Worm (Caenorhabditis elegans) whole organism, young adult: ENCODE measurements around the gene ttr-41.

ENCODE experiments used
- B0019.2 ChIP-seq: fragments of 200-800 bp; sonication (Bioruptor generic); conservative IDR thresholded peaks from 2 replicates; pipeline ENCODE4 v1.3.6; 2022; ENCODE audit warnings: missing genetic modification reagents, missing genetic modification characterization, missing compliant biosample characterization
- B0035.1 ChIP-seq: sonication (generic microtip); optimal IDR thresholded peaks from 2 replicates; lab custom pipeline; 2016; ENCODE audit warnings: missing genetic modification characterization, mild to moderate bottlenecking, missing compliant biosample characterization, missing genotype, missing genetic modification reagents
- C06A6.2 ChIP-seq: fragments of 200-800 bp; sonication (Bioruptor generic); conservative IDR thresholded peaks from 2 replicates; pipeline ENCODE4 v1.3.6; 2022; ENCODE audit warnings: missing genetic modification characterization, missing compliant biosample characterization
- F10E7.11 ChIP-seq: sonication (generic microtip); optimal IDR thresholded peaks from 2 replicates; lab custom pipeline; 2017; ENCODE audit warnings: mild to moderate bottlenecking, missing genetic modification characterization, moderate library complexity, missing compliant biosample characterization
- F55B11.4 ChIP-seq: sonication (generic microtip); optimal IDR thresholded peaks from 2 replicates; lab custom pipeline; 2016; ENCODE audit warnings: missing compliant biosample characterization, missing genetic modification characterization, borderline replicate concordance; ENCODE audit not compliant: insufficient read depth
- T07F8.4 ChIP-seq: sonication (generic microtip); optimal IDR thresholded peaks from 2 replicates; lab custom pipeline; 2016; ENCODE audit warnings: mild to moderate bottlenecking, missing genetic modification characterization, moderate library complexity, missing compliant biosample characterization
- Y56A3A.18 ChIP-seq: fragments of 200-800 bp; sonication (Bioruptor generic); IDR thresholded peaks from 2 replicates; pipeline ENCODE4 v1.3.6; 2022; ENCODE audit warnings: missing genetic modification reagents, missing genetic modification characterization, missing compliant biosample characterization
- Y67H2A.10 ChIP-seq: fragments of 200-800 bp; sonication (Bioruptor generic); conservative IDR thresholded peaks from 2 replicates; pipeline ENCODE4 v1.3.6; 2022; ENCODE audit warnings: missing genetic modification reagents, missing genetic modification characterization, missing compliant biosample characterization
- Y95B8A.8 ChIP-seq: fragments of 200-800 bp; sonication (Bioruptor generic); IDR thresholded peaks from 2 replicates; pipeline ENCODE4 v1.3.6; 2022; ENCODE audit warnings: missing genetic modification reagents, missing genetic modification characterization, missing compliant biosample characterization
- ZK185.1 ChIP-seq: sonication (generic microtip); optimal IDR thresholded peaks from 2 replicates; lab custom pipeline; 2016; ENCODE audit warnings: mild to moderate bottlenecking, missing genetic modification characterization, missing compliant biosample characterization; ENCODE audit not compliant: poor library complexity, severe bottlenecking
- akir-1 ChIP-seq: fragments of 200-800 bp; sonication (Bioruptor generic); optimal IDR thresholded peaks from 2 replicates; lab custom pipeline; 2018; ENCODE audit warnings: mild to moderate bottlenecking, missing genetic modification characterization, moderate library complexity, missing compliant biosample characterization
- aptf-3 ChIP-seq: fragments of 200-800 bp; sonication (Bioruptor generic); IDR thresholded peaks from 2 replicates; pipeline ENCODE4 v1.3.6; 2022; ENCODE audit warnings: missing genetic modification characterization, missing compliant biosample characterization
- atf-7 ChIP-seq: sonication (generic microtip); optimal IDR thresholded peaks from 2 replicates; lab custom pipeline; 2017; ENCODE audit warnings: mild to moderate bottlenecking, missing genetic modification characterization, missing compliant biosample characterization
- athp-1 ChIP-seq: sonication (generic microtip); optimal IDR thresholded peaks from 2 replicates; lab custom pipeline; 2017; ENCODE audit warnings: mild to moderate bottlenecking, missing genetic modification characterization, missing compliant biosample characterization
- attf-3 ChIP-seq: fragments of 200-800 bp; sonication (Bioruptor generic); conservative IDR thresholded peaks from 2 replicates; pipeline ENCODE4 v1.3.6; 2022; ENCODE audit warnings: missing genetic modification reagents, missing genetic modification characterization, missing compliant biosample characterization
- cebp-2 ChIP-seq: fragments of 200-800 bp; sonication (Bioruptor generic); IDR thresholded peaks from 2 replicates; pipeline ENCODE4 v1.3.6; 2022; ENCODE audit warnings: missing genetic modification characterization, missing compliant biosample characterization
- dox-1 ChIP-seq: fragments of 200-800 bp; sonication (Bioruptor generic); IDR thresholded peaks from 2 replicates; pipeline ENCODE4 v1.3.6; 2022; ENCODE audit warnings: missing genetic modification reagents, missing genetic modification characterization, missing compliant biosample characterization
- dpl-1 ChIP-seq: fragments of 150-350 bp; optimal IDR thresholded peaks from 2 replicates; lab custom pipeline; 2014; ENCODE audit warnings: missing biosample characterization, missing genetic modification reagents, missing genetic modification characterization
- egl-44 ChIP-seq: fragments of 200-800 bp; sonication (Bioruptor generic); IDR thresholded peaks from 2 replicates; pipeline ENCODE4 v1.3.6; 2022; ENCODE audit warnings: missing genetic modification reagents, missing genetic modification characterization, missing compliant biosample characterization
- egrh-3 ChIP-seq: fragments of 200-800 bp; sonication (Bioruptor generic); IDR thresholded peaks from 2 replicates; pipeline ENCODE4 v1.3.6; 2022; ENCODE audit warnings: missing genetic modification reagents, missing genetic modification characterization, missing compliant biosample characterization
- gei-17 ChIP-seq: fragments of 200-800 bp; sonication (Bioruptor generic); optimal IDR thresholded peaks from 2 replicates; lab custom pipeline; 2018; ENCODE audit warnings: mild to moderate bottlenecking, missing genetic modification characterization, missing compliant biosample characterization
- him-1 ChIP-seq: sonication (generic microtip); optimal IDR thresholded peaks from 2 replicates; lab custom pipeline; 2016; ENCODE audit warnings: missing genotype, missing genetic modification reagents, missing genetic modification characterization, missing compliant biosample characterization
- hlh-12 ChIP-seq: sonication (generic microtip); optimal IDR thresholded peaks from 2 replicates; lab custom pipeline; 2016; ENCODE audit warnings: missing genetic modification characterization, missing compliant biosample characterization
- hsf-1 ChIP-seq: fragments of 200-800 bp; sonication (Bioruptor generic); IDR thresholded peaks from 2 replicates; pipeline ENCODE4 v1.3.6; 2022; ENCODE audit warnings: missing genetic modification reagents, missing genetic modification characterization, missing compliant biosample characterization
- lag-1 ChIP-seq: fragments of 200-800 bp; sonication (Bioruptor generic); IDR thresholded peaks from 2 replicates; pipeline ENCODE4 v1.3.6; 2022; ENCODE audit warnings: missing genetic modification reagents, missing genetic modification characterization, missing compliant biosample characterization
- let-607 ChIP-seq, 2 experiments: fragments of 200-800 bp in 1 of 2; sonication (Bioruptor generic) in 1 of 2; sonication (generic microtip) in 1 of 2; optimal IDR thresholded peaks; 2 replicates each; lab custom pipeline; 2016 to 2018; ENCODE audit warnings: mild to moderate bottlenecking in 2 of 2, missing compliant biosample characterization in 2 of 2, missing genetic modification characterization in 2 of 2, moderate library complexity in 2 of 2, missing genotype in 1 of 2
- lsy-27 ChIP-seq: sonication (generic microtip); optimal IDR thresholded peaks from 2 replicates; lab custom pipeline; 2017; ENCODE audit warnings: missing genetic modification characterization, mild to moderate bottlenecking, missing compliant biosample characterization, antibody characterized with exemption, missing genotype, borderline replicate concordance; ENCODE audit not compliant: insufficient read depth
- madf-10 ChIP-seq: sonication (generic microtip); optimal IDR thresholded peaks from 2 replicates; lab custom pipeline; 2016; ENCODE audit warnings: mild to moderate bottlenecking, missing genetic modification characterization, missing compliant biosample characterization
- madf-6 ChIP-seq: fragments of 200-800 bp; sonication (Bioruptor generic); IDR thresholded peaks from 2 replicates; pipeline ENCODE4 v1.3.6; 2022; ENCODE audit warnings: missing genetic modification reagents, missing genetic modification characterization, missing compliant biosample characterization
- mcd-1 ChIP-seq: fragments of 200-800 bp; sonication (Bioruptor generic); IDR thresholded peaks from 2 replicates; pipeline ENCODE4 v1.3.6; 2022; ENCODE audit warnings: missing genetic modification reagents, missing genetic modification characterization, missing compliant biosample characterization
- nhr-27 ChIP-seq: fragments of 200-800 bp; sonication (Bioruptor generic); optimal IDR thresholded peaks from 2 replicates; lab custom pipeline; 2018; ENCODE audit warnings: mild to moderate bottlenecking, missing genetic modification characterization, moderate library complexity, missing compliant biosample characterization
- nhr-90 ChIP-seq: sonication (generic microtip); optimal IDR thresholded peaks from 2 replicates; lab custom pipeline; 2016; ENCODE audit warnings: missing genotype, mild to moderate bottlenecking, missing genetic modification characterization, missing compliant biosample characterization
- pbrm-1 ChIP-seq: fragments of 200-800 bp; sonication (Bioruptor generic); IDR thresholded peaks from 2 replicates; pipeline ENCODE4 v1.3.6; 2022; ENCODE audit warnings: missing genetic modification reagents, missing genetic modification characterization, missing compliant biosample characterization
- repo-1 ChIP-seq: sonication (generic microtip); optimal IDR thresholded peaks from 2 replicates; lab custom pipeline; 2017; ENCODE audit warnings: mild to moderate bottlenecking, missing genetic modification characterization, missing compliant biosample characterization
- rpc-1 ChIP-seq, 2 experiments: fragments of 150-350 bp in 1 of 2; sonication (generic microtip) in 1 of 2; optimal IDR thresholded peaks; 2 replicates each; lab custom pipeline; 2014 to 2018; ENCODE audit warnings: missing biosample characterization in 1 of 2, missing genetic modification characterization in 1 of 2, missing genetic modification reagents in 1 of 2, missing genotype in 1 of 2
- sea-2 ChIP-seq: fragments of 200-800 bp; sonication (Bioruptor generic); IDR thresholded peaks from 2 replicates; pipeline ENCODE4 v1.3.6; 2022; ENCODE audit warnings: missing genetic modification characterization, missing compliant biosample characterization
- snpc-3.4 ChIP-seq: sonication (generic microtip); optimal IDR thresholded peaks from 2 replicates; lab custom pipeline; 2017; ENCODE audit warnings: missing genetic modification characterization, mild to moderate bottlenecking, missing compliant biosample characterization, antibody characterized with exemption, moderate library complexity, missing genotype, missing genetic modification reagents
- snpc-4 ChIP-seq, 5 experiments: fragments of 150-350 bp in 1 of 5; sonication (generic microtip) in 4 of 5; optimal IDR thresholded peaks; 2 replicates each; lab custom pipeline; 2014 to 2018; ENCODE audit warnings: missing genetic modification characterization in 5 of 5, missing biosample characterization in 3 of 5, antibody characterized with exemption in 2 of 5, mild to moderate bottlenecking in 2 of 5, missing compliant biosample characterization in 2 of 5, missing genotype in 2 of 5, moderate library complexity in 2 of 5, missing genetic modification reagents in 1 of 5
- tlf-1 ChIP-seq: fragments of 200-800 bp; sonication (Bioruptor generic); optimal IDR thresholded peaks from 2 replicates; lab custom pipeline; 2018; ENCODE audit warnings: mild to moderate bottlenecking, missing genetic modification characterization, missing compliant biosample characterization
- unc-130 ChIP-seq: sonication (generic microtip); optimal IDR thresholded peaks from 2 replicates; lab custom pipeline; 2016; ENCODE audit warnings: missing genetic modification reagents, missing genetic modification characterization, missing compliant biosample characterization
- zfh-2 ChIP-seq: fragments of 200-800 bp; sonication (Bioruptor generic); conservative IDR thresholded peaks from 2 replicates; pipeline ENCODE4 v1.3.6; 2022; ENCODE audit warnings: missing genetic modification reagents, missing genetic modification characterization, missing compliant biosample characterization
- ztf-25 ChIP-seq: fragments of 200-800 bp; sonication (Bioruptor generic); IDR thresholded peaks from 2 replicates; pipeline ENCODE4 v1.3.6; 2022; ENCODE audit warnings: missing genetic modification reagents, missing genetic modification characterization, missing compliant biosample characterization
- ztf-6 ChIP-seq: fragments of 200-800 bp; sonication (Bioruptor generic); IDR thresholded peaks from 2 replicates; pipeline ENCODE4 v1.3.6; 2022; ENCODE audit warnings: missing genetic modification reagents, missing genetic modification characterization, missing compliant biosample characterization

Gene ttr-41

ce11 chrII:4739984-4740462 lies 12.4 kb upstream of the ttr-41 start, which contains the start of gene eas-1 (continued):
- TF ChIP-seq madf-10 (no peak), T07F8.4 (no peak), B0035.1 (tag; lab: Kevin White, UChicago) (no peak), C06A6.2 (GFP tag; lab: Robert Waterston, UW) (no peak), egl-44 (GFP tag; lab: Robert Waterston, UW) (no peak; the same call in 1 of the 2 replicates), dpl-1 (GFP tag; lab: Kevin White, UChicago) (peak; percentile 78), him-1 (tag; lab: Kevin White, UChicago) (peak; percentile 61), mcd-1 (GFP tag; lab: Robert Waterston, UW) (no peak; the same call in none of the 2 replicates), tlf-1 (GFP tag; lab: Kevin White, UChicago) (peak; percentile 20), unc-130 (GFP tag; lab: Kevin White, UChicago) (peak; percentile 70), attf-3 (GFP tag; lab: Robert Waterston, UW) (peak; percentile 51; the same call in 1 of the 2 replicates), B0019.2 (peak; percentile 33; the same call in 1 of the 2 replicates), ztf-25 (GFP tag; lab: Robert Waterston, UW) (peak; percentile 76; the same call in 1 of the 2 replicates)

- TF ChIP-seq Y56A3A.18 (GFP tag; lab: Robert Waterston, UW) = no peak
- TF ChIP-seq hsf-1 (GFP tag; lab: Robert Waterston, UW) = 0 out of 2 replicates have a peak, but pooled peaks have one; percentile 33
- TF ChIP-seq ZK185.1 (tag; lab: Kevin White, UChicago) = no peak
Measured at ce11 chrII:4737348-4737747, 9.7 kb upstream of the ttr-41 start, which contains the start of gene ctsa-1.1. ctsa-1.1 (plus strand) TSS chrII:4737648.

ce11 chrII:4736585-4736984 lies 8.9 kb upstream of the ttr-41 start:
- TF ChIP-seq dox-1 (GFP tag; lab: Robert Waterston, UW) (no peak), ztf-25 (GFP tag; lab: Robert Waterston, UW) (no peak), Y67H2A.10 (no peak), aptf-3 (GFP tag; lab: Robert Waterston, UW) (no peak), let-607 (tag; optimal IDR thresholded peaks at IDR 0.05; lab: Kevin White, UChicago) (no peak), F10E7.11 (tag; lab: Kevin White, UChicago) (no peak), attf-3 (GFP tag; lab: Robert Waterston, UW) (no peak), egrh-3 (no peak), repo-1 (tag; lab: Kevin White, UChicago) (no peak), atf-7 (no peak), hlh-12 (no peak), madf-6 (GFP tag; lab: Robert Waterston, UW) (no peak), lag-1 (no peak), B0019.2 (no peak), rpc-1 (optimal IDR thresholded peaks at IDR 0.05; lab: Kevin White, UChicago) (no peak), rpc-1 (tag; optimal IDR thresholded peaks at IDR 0.05; lab: Kevin White, UChicago) (no peak), Y95B8A.8 (no peak), akir-1 (GFP tag; lab: Kevin White, UChicago) (no peak), nhr-27 (tag; lab: Kevin White, UChicago) (no peak)

- no peak for TF ChIP-seq dox-1 (GFP tag; lab: Robert Waterston, UW)
- TF ChIP-seq sea-2 (GFP tag; lab: Robert Waterston, UW) = no peak
- no peak for TF ChIP-seq lsy-27 (tag; lab: Kevin White, UChicago)
- TF ChIP-seq ztf-6 (GFP tag; lab: Robert Waterston, UW) = no peak
- TF ChIP-seq athp-1 (tag; lab: Kevin White, UChicago) = no peak
- TF ChIP-seq pbrm-1 = no peak
- TF ChIP-seq snpc-4 (GFP tag; optimal IDR thresholded peaks at IDR 0.05; lab: Kevin White, UChicago) = no peak
- no peak for TF ChIP-seq snpc-4 (tag; optimal IDR thresholded peaks at IDR 0.05; lab: Kevin White, UChicago)
- TF ChIP-seq F55B11.4 (tag; lab: Kevin White, UChicago) = no peak
- TF ChIP-seq snpc-3.4 = no peak
- no peak for TF ChIP-seq nhr-90 (tag; lab: Kevin White, UChicago)
- no peak for TF ChIP-seq zfh-2
- no peak for TF ChIP-seq hlh-12
- TF ChIP-seq cebp-2 (GFP tag; lab: Robert Waterston, UW) = no peak
- TF ChIP-seq gei-17 (GFP tag; lab: Kevin White, UChicago) = no peak
Measured at ce11 chrII:4734477-4734876, 6.8 kb upstream of the ttr-41 start.
